Worm (Caenorhabditis elegans) whole organism, young adult: ENCODE data around the gene oig-8.

ENCODE experiments used
- C06A6.2 ChIP-seq: fragments of 200-800 bp; sonication (Bioruptor generic); conservative IDR thresholded peaks from 2 replicates; pipeline ENCODE4 v1.3.6; 2022; ENCODE audit warnings: missing genetic modification characterization, missing compliant biosample characterization
- madf-3 ChIP-seq: fragments of 200-800 bp; sonication (Bioruptor generic); IDR thresholded peaks from 2 replicates; pipeline ENCODE4 v1.3.6; 2022; ENCODE audit warnings: missing genetic modification reagents, missing genetic modification characterization, missing compliant biosample characterization
- mxl-1 ChIP-seq: sonication (generic microtip); optimal IDR thresholded peaks from 2 replicates; lab custom pipeline; 2016; ENCODE audit warnings: missing genetic modification characterization, missing compliant biosample characterization
- unc-130 ChIP-seq: sonication (generic microtip); optimal IDR thresholded peaks from 2 replicates; lab custom pipeline; 2016; ENCODE audit warnings: missing genetic modification reagents, missing genetic modification characterization, missing compliant biosample characterization

DNA sequence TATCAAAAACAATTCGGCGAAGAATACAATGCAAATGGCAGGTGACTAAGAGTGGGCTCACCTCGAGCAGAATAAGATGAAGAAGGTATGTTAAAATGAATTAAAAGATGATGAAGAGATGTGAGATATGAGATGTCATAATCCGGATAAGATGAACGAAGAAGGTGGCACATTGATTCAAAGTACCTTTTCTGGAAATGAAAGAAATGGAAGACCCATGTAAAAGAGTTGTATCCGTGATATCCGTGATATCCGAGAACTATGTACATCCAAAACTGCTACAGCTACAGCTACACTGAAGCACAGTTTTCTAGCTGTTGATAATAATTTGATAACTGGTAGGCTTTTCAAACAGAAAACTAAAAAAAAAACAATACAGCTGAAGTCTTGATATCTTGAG lies at the start of gene oig-8:
- TF ChIP-seq unc-130 (GFP tag; lab: Kevin White, UChicago) (no peak), mxl-1 (tag; lab: Kevin White, UChicago) (no peak), C06A6.2 (GFP tag; lab: Robert Waterston, UW) (no peak), madf-3 (GFP tag; lab: Robert Waterston, UW) (no peak)
